Worm (Caenorhabditis elegans): ENCODE data around the gene srh-283.

srh-283 gene

DNA sequence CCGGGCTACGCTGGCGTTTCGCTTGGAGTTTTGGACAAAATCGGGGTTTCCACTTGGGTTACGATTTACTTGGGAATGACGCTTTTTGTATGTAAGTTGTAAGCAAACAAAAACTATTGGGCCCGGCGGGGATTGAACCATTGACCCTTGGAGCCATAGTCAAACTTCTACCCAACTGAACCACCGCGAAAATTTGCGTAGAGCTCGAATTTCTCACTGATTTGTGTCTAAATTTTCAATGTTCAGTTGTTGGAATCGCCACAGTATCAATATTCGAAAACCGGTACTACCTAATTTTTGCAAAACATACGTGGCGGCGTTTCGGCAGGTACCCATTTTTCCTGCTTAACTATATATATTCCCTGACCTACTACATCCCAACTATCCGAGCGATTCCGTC lies 2.6 kb downstream of the srh-283 start:
- TF ChIP-seq skn-1 (tag; optimal IDR thresholded peaks at IDR 0.05) (no peak), elt-1 (tag; optimal IDR thresholded peaks at IDR 0.05) (no peak), egl-5 (tag; optimal IDR thresholded peaks at IDR 0.05) (no peak), nhr-23 (tag; optimal IDR thresholded peaks at IDR 0.05) (no peak), unc-39 (tag; optimal IDR thresholded peaks at IDR 0.05) (no peak), nhr-28 (tag; optimal IDR thresholded peaks at IDR 0.05) (no peak), nhr-25 (tag; optimal IDR thresholded peaks at IDR 0.05) (no peak), nhr-237 (tag; optimal IDR thresholded peaks at IDR 0.05) (no peak), fos-1 (tag; optimal IDR thresholded peaks at IDR 0.05) (no peak), pha-4 (tag; optimal IDR thresholded peaks at IDR 0.05) (no peak), ZK546.5 (tag; optimal IDR thresholded peaks at IDR 0.05) (no peak), nhr-77 (tag; optimal IDR thresholded peaks at IDR 0.05) (no peak), egl-27 (tag; optimal IDR thresholded peaks at IDR 0.05) (no peak), nhr-67 (tag; optimal IDR thresholded peaks at IDR 0.05) (no peak), zag-1 (tag; optimal IDR thresholded peaks at IDR 0.05) (no peak), fkh-2 (tag; optimal IDR thresholded peaks at IDR 0.05) (no peak), daf-12 (tag; optimal IDR thresholded peaks at IDR 0.05) (no peak), nhr-11 (tag; optimal IDR thresholded peaks at IDR 0.05) (no peak), lin-15B (tag; optimal IDR thresholded peaks at IDR 0.05) (no peak)

DNA sequence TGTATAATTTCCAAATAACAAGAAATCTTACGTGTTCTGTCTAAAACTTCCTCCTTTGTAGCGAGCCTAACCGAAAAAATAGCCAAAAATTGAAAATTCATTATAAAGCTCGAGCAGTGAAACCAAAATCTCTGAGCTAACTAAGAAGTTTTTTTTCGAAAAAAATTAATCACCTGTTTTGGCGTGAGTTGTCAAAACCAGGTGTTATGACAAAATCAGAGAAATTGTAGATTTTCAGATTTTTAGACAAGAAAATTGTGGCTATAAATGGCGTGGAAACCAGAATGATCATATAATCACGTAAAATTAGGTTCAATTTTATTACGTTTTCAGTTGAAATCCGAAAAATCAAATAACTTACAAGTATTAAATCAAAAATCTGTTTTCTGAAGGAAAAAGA lies 8.0 kb downstream of the srh-283 start, which contains the start of gene sre-21:
TSS of gene sre-21 (minus strand) at position 101 of the 400 bp plus-strand sequence.
- TF ChIP-seq nhr-12 (tag; optimal IDR thresholded peaks at IDR 0.05) (no peak), nhr-11 (tag; optimal IDR thresholded peaks at IDR 0.05) (no peak), mdl-1 (tag; optimal IDR thresholded peaks at IDR 0.05) (no peak), nhr-43 (tag; optimal IDR thresholded peaks at IDR 0.05; ENCODE audit: poor library complexity, severe bottlenecking) (no peak), unc-39 (tag; optimal IDR thresholded peaks at IDR 0.05) (no peak), ceh-82 (tag; optimal IDR thresholded peaks at IDR 0.05) (no peak), fkh-10 (GFP tag; optimal IDR thresholded peaks at IDR 0.05) (no peak), nhr-67 (tag; optimal IDR thresholded peaks at IDR 0.05) (no peak), pha-4 (tag; optimal IDR thresholded peaks at IDR 0.05) (no peak), lin-39 (tag; optimal IDR thresholded peaks at IDR 0.05) (no peak), ztf-11 (tag; optimal IDR thresholded peaks at IDR 0.05) (no peak), nhr-76 (tag; optimal IDR thresholded peaks at IDR 0.05) (no peak), jun-1 (tag; optimal IDR thresholded peaks at IDR 0.05) (no peak), eor-1 (tag; optimal IDR thresholded peaks at IDR 0.05) (no peak), unc-62 (GFP tag; optimal IDR thresholded peaks at IDR 0.05) (no peak), nhr-28 (tag; optimal IDR thresholded peaks at IDR 0.05) (no peak), tbx-2 (tag; optimal IDR thresholded peaks at IDR 0.05) (no peak), ceh-28 (tag; optimal IDR thresholded peaks at IDR 0.05) (no peak), daf-12 (tag; optimal IDR thresholded peaks at IDR 0.05) (no peak)

ce11 chrV:17777127-17777526 lies 12.0 kb downstream of the srh-283 start, which contains the start of gene ddo-1:
ddo-1 (minus strand) TSS chrV:17777227.
- TF ChIP-seq ceh-82 (tag; optimal IDR thresholded peaks at IDR 0.05) (no peak), nhr-76 (tag; optimal IDR thresholded peaks at IDR 0.05) (no peak), tbx-2 (tag; optimal IDR thresholded peaks at IDR 0.05) (no peak), fkh-10 (GFP tag; optimal IDR thresholded peaks at IDR 0.05) (no peak), nhr-237 (tag; optimal IDR thresholded peaks at IDR 0.05) (no peak), pqm-1 (tag; optimal IDR thresholded peaks at IDR 0.05) (no peak), ztf-4 (tag; optimal IDR thresholded peaks at IDR 0.05) (no peak)

- no peak for TF ChIP-seq nhr-23 (tag; optimal IDR thresholded peaks at IDR 0.05)
Measured at ce11 chrV:17777624-17778023, 12.5 kb downstream of the srh-283 start, which contains the start of gene C47A10.12. C47A10.12 (plus strand) TSS chrV:17777924.

ce11 chrV:17780285-17780684 lies 15.1 kb downstream of the srh-283 start:
- TF ChIP-seq ztf-4 (tag; optimal IDR thresholded peaks at IDR 0.05) (no peak), fkh-10 (GFP tag; optimal IDR thresholded peaks at IDR 0.05) (no peak), pqm-1 (tag; optimal IDR thresholded peaks at IDR 0.05) (peak; percentile 5), ceh-82 (tag; optimal IDR thresholded peaks at IDR 0.05) (no peak), lsy-12 (tag; optimal IDR thresholded peaks at IDR 0.05) (no peak), nhr-11 (tag; optimal IDR thresholded peaks at IDR 0.05) (no peak), nhr-25 (tag; optimal IDR thresholded peaks at IDR 0.05) (no peak), unc-39 (tag; optimal IDR thresholded peaks at IDR 0.05) (no peak), ceh-28 (tag; optimal IDR thresholded peaks at IDR 0.05) (no peak), aly-2 (tag; optimal IDR thresholded peaks at IDR 0.05) (no peak), elt-2 (tag; optimal IDR thresholded peaks at IDR 0.05) (peak; percentile 81), pha-4 (tag; optimal IDR thresholded peaks at IDR 0.05) (peak; percentile 1)

Measured in whole organism, L3 larva.